Worm (Caenorhabditis elegans) whole organism, young adult: Measurements from ENCODE around the gene hil-1.

Experiments
- B0019.2 ChIP-seq: fragments of 200-800 bp; sonication (Bioruptor generic); conservative IDR thresholded peaks from 2 replicates; pipeline ENCODE4 v1.3.6; 2022; ENCODE audit warnings: missing genetic modification reagents, missing genetic modification characterization, missing compliant biosample characterization
- B0336.3 ChIP-seq: fragments of 200-800 bp; sonication (Bioruptor generic); IDR thresholded peaks from 2 replicates; pipeline ENCODE4 v1.3.6; 2022; ENCODE audit warnings: missing genetic modification characterization, missing compliant biosample characterization
- C06A6.2 ChIP-seq: fragments of 200-800 bp; sonication (Bioruptor generic); conservative IDR thresholded peaks from 2 replicates; pipeline ENCODE4 v1.3.6; 2022; ENCODE audit warnings: missing genetic modification characterization, missing compliant biosample characterization
- F23B12.7 ChIP-seq: sonication (generic microtip); optimal IDR thresholded peaks from 2 replicates; lab custom pipeline; 2017; ENCODE audit warnings: missing genetic modification characterization, mild to moderate bottlenecking, missing compliant biosample characterization, antibody characterized with exemption, moderate library complexity; ENCODE audit not compliant: insufficient read depth
- F55B11.4 ChIP-seq: sonication (generic microtip); optimal IDR thresholded peaks from 2 replicates; lab custom pipeline; 2016; ENCODE audit warnings: missing compliant biosample characterization, missing genetic modification characterization, borderline replicate concordance; ENCODE audit not compliant: insufficient read depth
- F57A8.1 ChIP-seq: fragments of 200-800 bp; sonication (Bioruptor generic); optimal IDR thresholded peaks from 2 replicates; lab custom pipeline; 2018; ENCODE audit warnings: mild to moderate bottlenecking, missing genetic modification characterization, moderate library complexity, missing compliant biosample characterization
- F57C9.4 ChIP-seq: sonication (generic microtip); optimal IDR thresholded peaks from 2 replicates; lab custom pipeline; 2017; ENCODE audit warnings: mild to moderate bottlenecking, missing genetic modification characterization, missing compliant biosample characterization
- K11D2.4 ChIP-seq: fragments of 200-800 bp; sonication (Bioruptor generic); IDR thresholded peaks from 2 replicates; pipeline ENCODE4 v1.3.6; 2022; ENCODE audit warnings: missing genetic modification reagents, missing genetic modification characterization, missing compliant biosample characterization
- T26A5.8 ChIP-seq: sonication (generic microtip); optimal IDR thresholded peaks from 2 replicates; lab custom pipeline; 2016; ENCODE audit warnings: missing genetic modification characterization, missing compliant biosample characterization
- Y53G8AR.9 ChIP-seq: fragments of 200-800 bp; sonication (Bioruptor generic); conservative IDR thresholded peaks from 2 replicates; pipeline ENCODE4 v1.3.6; 2022; ENCODE audit warnings: missing genetic modification reagents, missing genetic modification characterization, missing compliant biosample characterization
- Y95B8A.8 ChIP-seq: fragments of 200-800 bp; sonication (Bioruptor generic); IDR thresholded peaks from 2 replicates; pipeline ENCODE4 v1.3.6; 2022; ENCODE audit warnings: missing genetic modification reagents, missing genetic modification characterization, missing compliant biosample characterization
- ama-1 ChIP-seq, 3 experiments: fragments of 150-350 bp in 1 of 3; sonication (generic microtip) in 2 of 3; optimal IDR thresholded peaks; 2 replicates each; lab custom pipeline; 2014 to 2018; ENCODE audit warnings: missing biosample characterization in 2 of 3, missing genetic modification characterization in 2 of 3, missing genetic modification reagents in 2 of 3
- attf-6 ChIP-seq: fragments of 200-800 bp; sonication (Bioruptor generic); IDR thresholded peaks from 2 replicates; pipeline ENCODE4 v1.3.6; 2022; ENCODE audit warnings: missing genetic modification reagents, missing genetic modification characterization, missing compliant biosample characterization
- bed-1 ChIP-seq: fragments of 200-800 bp; sonication (Bioruptor generic); IDR thresholded peaks from 2 replicates; pipeline ENCODE4 v1.3.6; 2022; ENCODE audit warnings: missing genetic modification reagents, missing genetic modification characterization, missing compliant biosample characterization
- bed-2 ChIP-seq: fragments of 200-800 bp; sonication (Bioruptor generic); IDR thresholded peaks from 2 replicates; pipeline ENCODE4 v1.3.6; 2022; ENCODE audit warnings: missing genetic modification reagents, missing genetic modification characterization, missing compliant biosample characterization
- ccch-3 ChIP-seq: fragments of 200-800 bp; sonication (Bioruptor generic); optimal IDR thresholded peaks from 2 replicates; lab custom pipeline; 2018; ENCODE audit warnings: mild to moderate bottlenecking, missing genetic modification characterization, missing compliant biosample characterization
- cebp-2 ChIP-seq: fragments of 200-800 bp; sonication (Bioruptor generic); IDR thresholded peaks from 2 replicates; pipeline ENCODE4 v1.3.6; 2022; ENCODE audit warnings: missing genetic modification characterization, missing compliant biosample characterization
- ceh-40 ChIP-seq: fragments of 200-800 bp; sonication (Bioruptor generic); IDR thresholded peaks from 2 replicates; pipeline ENCODE4 v1.3.6; 2022; ENCODE audit warnings: missing genetic modification characterization, missing compliant biosample characterization
- ceh-58 ChIP-seq: fragments of 200-800 bp; sonication (Bioruptor generic); IDR thresholded peaks from 2 replicates; pipeline ENCODE4 v1.3.6; 2022; ENCODE audit warnings: missing genetic modification characterization, missing compliant biosample characterization
- ceh-79 ChIP-seq: sonication (generic microtip); optimal IDR thresholded peaks from 2 replicates; lab custom pipeline; 2017; ENCODE audit warnings: mild to moderate bottlenecking, missing genetic modification characterization, missing compliant biosample characterization
- ceh-91 ChIP-seq: fragments of 200-800 bp; sonication (Bioruptor generic); IDR thresholded peaks from 2 replicates; pipeline ENCODE4 v1.3.6; 2022; ENCODE audit warnings: missing genetic modification reagents, missing genetic modification characterization, missing compliant biosample characterization
- efl-1 ChIP-seq: fragments of 150-350 bp; optimal IDR thresholded peaks from 2 replicates; lab custom pipeline; 2014; ENCODE audit warnings: missing biosample characterization, missing genetic modification reagents, missing genetic modification characterization
- egl-44 ChIP-seq: fragments of 200-800 bp; sonication (Bioruptor generic); IDR thresholded peaks from 2 replicates; pipeline ENCODE4 v1.3.6; 2022; ENCODE audit warnings: missing genetic modification reagents, missing genetic modification characterization, missing compliant biosample characterization
- ekl-4 ChIP-seq: fragments of 200-800 bp; sonication (Bioruptor generic); IDR thresholded peaks from 2 replicates; pipeline ENCODE4 v1.3.6; 2022; ENCODE audit warnings: missing genetic modification reagents, missing genetic modification characterization, missing compliant biosample characterization
- fkh-3 ChIP-seq: sonication (generic microtip); optimal IDR thresholded peaks from 2 replicates; lab custom pipeline; 2016; ENCODE audit warnings: mild to moderate bottlenecking, missing genetic modification characterization, missing compliant biosample characterization
- hmg-20 ChIP-seq: fragments of 200-800 bp; sonication (Bioruptor generic); IDR thresholded peaks from 2 replicates; pipeline ENCODE4 v1.3.6; 2022; ENCODE audit warnings: missing genetic modification reagents, missing genetic modification characterization, missing compliant biosample characterization
- hsf-1 ChIP-seq: fragments of 200-800 bp; sonication (Bioruptor generic); IDR thresholded peaks from 2 replicates; pipeline ENCODE4 v1.3.6; 2022; ENCODE audit warnings: missing genetic modification reagents, missing genetic modification characterization, missing compliant biosample characterization
- lag-1 ChIP-seq: fragments of 200-800 bp; sonication (Bioruptor generic); IDR thresholded peaks from 2 replicates; pipeline ENCODE4 v1.3.6; 2022; ENCODE audit warnings: missing genetic modification reagents, missing genetic modification characterization, missing compliant biosample characterization
- let-607 ChIP-seq, 2 experiments: fragments of 200-800 bp in 1 of 2; sonication (Bioruptor generic) in 1 of 2; sonication (generic microtip) in 1 of 2; optimal IDR thresholded peaks; 2 replicates each; lab custom pipeline; 2016 to 2018; ENCODE audit warnings: mild to moderate bottlenecking in 2 of 2, missing compliant biosample characterization in 2 of 2, missing genetic modification characterization in 2 of 2, moderate library complexity in 2 of 2, missing genotype in 1 of 2
- lsy-27 ChIP-seq: sonication (generic microtip); optimal IDR thresholded peaks from 2 replicates; lab custom pipeline; 2017; ENCODE audit warnings: missing genetic modification characterization, mild to moderate bottlenecking, missing compliant biosample characterization, antibody characterized with exemption, missing genotype, borderline replicate concordance; ENCODE audit not compliant: insufficient read depth
- madf-3 ChIP-seq: fragments of 200-800 bp; sonication (Bioruptor generic); IDR thresholded peaks from 2 replicates; pipeline ENCODE4 v1.3.6; 2022; ENCODE audit warnings: missing genetic modification reagents, missing genetic modification characterization, missing compliant biosample characterization
- madf-6 ChIP-seq: fragments of 200-800 bp; sonication (Bioruptor generic); IDR thresholded peaks from 2 replicates; pipeline ENCODE4 v1.3.6; 2022; ENCODE audit warnings: missing genetic modification reagents, missing genetic modification characterization, missing compliant biosample characterization
- madf-8 ChIP-seq: fragments of 200-800 bp; sonication (Bioruptor generic); conservative IDR thresholded peaks from 2 replicates; pipeline ENCODE4 v1.3.6; 2022; ENCODE audit warnings: missing genetic modification reagents, missing genetic modification characterization, missing compliant biosample characterization
- mes-4 ChIP-seq: sonication (generic microtip); optimal IDR thresholded peaks from 2 replicates; lab custom pipeline; 2016; ENCODE audit warnings: missing genotype, missing genetic modification characterization, missing compliant biosample characterization
- nfyb-1 ChIP-seq: fragments of 200-800 bp; sonication (Bioruptor generic); IDR thresholded peaks from 2 replicates; pipeline ENCODE4 v1.3.6; 2022; ENCODE audit warnings: missing genetic modification reagents, missing genetic modification characterization, missing compliant biosample characterization
- nhr-27 ChIP-seq: fragments of 200-800 bp; sonication (Bioruptor generic); optimal IDR thresholded peaks from 2 replicates; lab custom pipeline; 2018; ENCODE audit warnings: mild to moderate bottlenecking, missing genetic modification characterization, moderate library complexity, missing compliant biosample characterization
- nhr-90 ChIP-seq: sonication (generic microtip); optimal IDR thresholded peaks from 2 replicates; lab custom pipeline; 2016; ENCODE audit warnings: missing genotype, mild to moderate bottlenecking, missing genetic modification characterization, missing compliant biosample characterization
- pbrm-1 ChIP-seq: fragments of 200-800 bp; sonication (Bioruptor generic); IDR thresholded peaks from 2 replicates; pipeline ENCODE4 v1.3.6; 2022; ENCODE audit warnings: missing genetic modification reagents, missing genetic modification characterization, missing compliant biosample characterization
- rcor-1 ChIP-seq: fragments of 200-800 bp; sonication (Bioruptor generic); IDR thresholded peaks from 2 replicates; pipeline ENCODE4 v1.3.6; 2022; ENCODE audit warnings: missing genetic modification reagents, missing genetic modification characterization, missing compliant biosample characterization
- rec-8 ChIP-seq, 2 experiments: sonication (generic microtip); optimal IDR thresholded peaks; 2 replicates each; lab custom pipeline; 2016; ENCODE audit warnings: mild to moderate bottlenecking in 2 of 2, missing genetic modification characterization in 2 of 2, missing genetic modification reagents in 2 of 2, missing genotype in 2 of 2, missing biosample characterization in 1 of 2, missing compliant biosample characterization in 1 of 2, moderate library complexity in 1 of 2
- sea-2 ChIP-seq: fragments of 200-800 bp; sonication (Bioruptor generic); IDR thresholded peaks from 2 replicates; pipeline ENCODE4 v1.3.6; 2022; ENCODE audit warnings: missing genetic modification characterization, missing compliant biosample characterization
- snpc-4 ChIP-seq, 5 experiments: fragments of 150-350 bp in 1 of 5; sonication (generic microtip) in 4 of 5; optimal IDR thresholded peaks; 2 replicates each; lab custom pipeline; 2014 to 2018; ENCODE audit warnings: missing genetic modification characterization in 5 of 5, missing biosample characterization in 3 of 5, antibody characterized with exemption in 2 of 5, mild to moderate bottlenecking in 2 of 5, missing compliant biosample characterization in 2 of 5, missing genotype in 2 of 5, moderate library complexity in 2 of 5, missing genetic modification reagents in 1 of 5
- sptf-2 ChIP-seq: fragments of 200-800 bp; sonication (Bioruptor generic); optimal IDR thresholded peaks from 2 replicates; lab custom pipeline; 2018; ENCODE audit warnings: mild to moderate bottlenecking, missing genetic modification characterization, missing compliant biosample characterization
- unc-130 ChIP-seq: sonication (generic microtip); optimal IDR thresholded peaks from 2 replicates; lab custom pipeline; 2016; ENCODE audit warnings: missing genetic modification reagents, missing genetic modification characterization, missing compliant biosample characterization
- unc-62 ChIP-seq: fragments of 150-350 bp; optimal IDR thresholded peaks from 2 replicates; lab custom pipeline; 2014; ENCODE audit warnings: missing biosample characterization, missing genetic modification reagents, missing genetic modification characterization
- xnd-1 ChIP-seq: sonication (generic microtip); optimal IDR thresholded peaks from 2 replicates; lab custom pipeline; 2016; ENCODE audit warnings: missing genotype, missing genetic modification reagents, missing genetic modification characterization, missing compliant biosample characterization
- zfh-2 ChIP-seq: fragments of 200-800 bp; sonication (Bioruptor generic); conservative IDR thresholded peaks from 2 replicates; pipeline ENCODE4 v1.3.6; 2022; ENCODE audit warnings: missing genetic modification reagents, missing genetic modification characterization, missing compliant biosample characterization

The hil-1 gene

DNA sequence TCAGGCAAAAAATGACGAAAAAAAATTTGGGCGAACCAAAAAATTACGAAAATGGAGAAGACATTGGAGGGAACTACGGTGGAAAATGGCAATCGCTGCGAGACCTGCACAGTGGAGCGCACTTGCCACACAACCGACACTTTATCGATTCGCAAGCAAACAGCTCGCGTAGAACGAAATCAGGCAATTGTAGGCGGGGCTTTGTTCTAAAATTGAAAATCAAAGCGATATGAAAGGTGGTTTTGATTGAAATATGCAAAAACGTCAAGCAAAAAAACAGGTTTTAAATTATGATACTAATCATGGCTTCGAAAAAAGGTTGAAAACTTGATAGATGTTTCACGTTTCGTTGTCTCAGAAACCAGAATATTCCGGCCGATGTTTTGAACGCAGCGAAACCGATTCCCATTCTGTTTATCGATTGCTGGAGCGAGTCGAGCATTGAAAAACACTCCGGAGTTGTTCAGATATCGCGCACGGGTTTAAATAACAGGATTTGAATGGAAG is 52.7 kb downstream of the hil-1 start, which contains the start of the genes fib-1 and mut-15 (continued):
- peak; percentile 69 for TF ChIP-seq snpc-4 (GFP tag; optimal IDR thresholded peaks at IDR 0.05; lab: Kevin White, UChicago)
- TF ChIP-seq snpc-4 (tag; optimal IDR thresholded peaks at IDR 0.05; lab: Kevin White, UChicago), result peak; percentile 66 to 83 (median 75)
- TF ChIP-seq unc-62, result no peak
- TF ChIP-seq sea-2, result 0 out of 2 replicates have a peak, but pooled peaks have one; percentile 27
- TF ChIP-seq F57A8.1 (GFP tag; lab: Kevin White, UChicago), result no peak
- TF ChIP-seq madf-6 (GFP tag; lab: Robert Waterston, UW), result peak; percentile 84
- TF ChIP-seq T26A5.8, result no peak
- no peak for TF ChIP-seq mes-4 (tag; lab: Kevin White, UChicago)
- peak; percentile 47 for TF ChIP-seq xnd-1
- TF ChIP-seq ama-1 (optimal IDR thresholded peaks at IDR 0.05; lab: Kevin White, UChicago), result no peak
- TF ChIP-seq ama-1 (GFP tag; optimal IDR thresholded peaks at IDR 0.05; lab: Kevin White, UChicago), result no peak
- peak; percentile 86 for TF ChIP-seq F23B12.7
- no peak for TF ChIP-seq hmg-20 (GFP tag; lab: Robert Waterston, UW)
- no peak for TF ChIP-seq lag-1 (GFP tag; lab: Robert Waterston, UW)
- TF ChIP-seq bed-1 (GFP tag; lab: Robert Waterston, UW), result no peak
- TF ChIP-seq rec-8 (tag; optimal IDR thresholded peaks at IDR 0.05; lab: Kevin White, UChicago), result no peak
- 0 out of 2 replicates have a peak, but pooled peaks have one; percentile 45 for TF ChIP-seq egl-44 (GFP tag; lab: Robert Waterston, UW)
- no peak for TF ChIP-seq C06A6.2 (GFP tag; lab: Robert Waterston, UW)
- no peak for TF ChIP-seq ceh-58
- TF ChIP-seq B0019.2 (GFP tag; lab: Robert Waterston, UW), result peak; percentile 59; the same call in 1 of the 2 replicates
- TF ChIP-seq B0336.3, result peak; percentile 51; the same call in 1 of the 2 replicates
- TF ChIP-seq lsy-27 (tag; lab: Kevin White, UChicago), result no peak
- no peak for TF ChIP-seq F55B11.4 (tag; lab: Kevin White, UChicago)
- no peak for TF ChIP-seq cebp-2 (GFP tag; lab: Robert Waterston, UW)
- TF ChIP-seq let-607 (tag; optimal IDR thresholded peaks at IDR 0.05; lab: Kevin White, UChicago), result peak in 1 of 2 experiments; percentile 52
- TF ChIP-seq pbrm-1, result peak; percentile 91
- TF ChIP-seq rcor-1 (GFP tag; lab: Robert Waterston, UW), result peak; percentile 86
- TF ChIP-seq madf-8 (GFP tag; lab: Robert Waterston, UW), result peak; percentile 71
- TF ChIP-seq madf-3, result no peak
- no peak for TF ChIP-seq fkh-3 (tag; lab: Kevin White, UChicago)
- TF ChIP-seq efl-1, result peak; percentile 66
- TF ChIP-seq K11D2.4 (GFP tag; lab: Robert Waterston, UW), result peak; percentile 81
- peak; percentile 66; the same call in 1 of the 2 replicates for TF ChIP-seq bed-2 (GFP tag; lab: Robert Waterston, UW)
- no peak for TF ChIP-seq sptf-2 (GFP tag; lab: Kevin White, UChicago)
- peak; percentile 88 for TF ChIP-seq ceh-91 (GFP tag; lab: Robert Waterston, UW)
- no peak for TF ChIP-seq ccch-3 (GFP tag; lab: Kevin White, UChicago)
- TF ChIP-seq nfyb-1, result peak; percentile 87
- peak; percentile 72 for TF ChIP-seq unc-130 (GFP tag; lab: Kevin White, UChicago)
- TF ChIP-seq ceh-40, result no peak
- TF ChIP-seq ekl-4 (GFP tag; lab: Robert Waterston, UW), result peak; percentile 84
- peak; percentile 71 for TF ChIP-seq hsf-1 (GFP tag; lab: Robert Waterston, UW)
- TF ChIP-seq nhr-27, result no peak
- TF ChIP-seq F57C9.4 (tag; lab: Kevin White, UChicago), result no peak
- TF ChIP-seq nhr-90 (tag; lab: Kevin White, UChicago), result no peak
- TF ChIP-seq Y53G8AR.9 (GFP tag; lab: Robert Waterston, UW), result peak; percentile 82
- no peak for TF ChIP-seq zfh-2 (GFP tag; lab: Robert Waterston, UW)
- TF ChIP-seq Y95B8A.8, result peak; percentile 71; the same call in 1 of the 2 replicates
- 0 out of 2 replicates have a peak, but pooled peaks have one; percentile 42 for TF ChIP-seq attf-6 (GFP tag; lab: Robert Waterston, UW)
- no peak for TF ChIP-seq ceh-79 (tag; lab: Kevin White, UChicago)
